Worm (Caenorhabditis elegans) whole organism, mixed stage, embryonic: ENCODE measurements around the gene gst-28.

Experiments
- M03D4.4 ChIP-seq: sonication (generic microtip); optimal IDR thresholded peaks from 2 replicates; lab custom pipeline; 2017; ENCODE audit warnings: mild to moderate bottlenecking, missing genetic modification characterization, missing compliant biosample characterization
- bed-3 ChIP-seq: fragments of 200-800 bp; sonication (Bioruptor generic); optimal IDR thresholded peaks from 3 replicates; lab custom pipeline; 2018; ENCODE audit warnings: mild to moderate bottlenecking, missing genetic modification characterization, moderate library complexity, missing compliant biosample characterization
- blmp-1 ChIP-seq: fragments of 150-350 bp; optimal IDR thresholded peaks from 2 replicates; lab custom pipeline; 2014; ENCODE audit warnings: missing biosample characterization, missing genetic modification characterization
- ceh-39 ChIP-seq: fragments of 150-350 bp; optimal IDR thresholded peaks from 2 replicates; lab custom pipeline; 2014; ENCODE audit warnings: missing biosample characterization, missing genetic modification characterization
- ceh-83 ChIP-seq: fragments of 200-800 bp; sonication (Bioruptor generic); optimal IDR thresholded peaks from 2 replicates; lab custom pipeline; 2018; ENCODE audit warnings: mild to moderate bottlenecking, missing genetic modification characterization, missing compliant biosample characterization
- ces-1 ChIP-seq: fragments of 150-350 bp; optimal IDR thresholded peaks from 2 replicates; lab custom pipeline; 2014; ENCODE audit warnings: missing biosample characterization, missing genetic modification reagents, missing genetic modification characterization
- cnd-1 ChIP-seq: fragments of 200-800 bp; sonication (Bioruptor generic); optimal IDR thresholded peaks from 2 replicates; lab custom pipeline; 2018; ENCODE audit warnings: mild to moderate bottlenecking, missing genetic modification characterization, missing compliant biosample characterization
- elt-1 ChIP-seq: sonication (generic microtip); optimal IDR thresholded peaks from 2 replicates; lab custom pipeline; 2017; ENCODE audit warnings: missing genetic modification characterization, mild to moderate bottlenecking, missing compliant biosample characterization, antibody characterized with exemption, moderate library complexity, borderline replicate concordance; ENCODE audit not compliant: insufficient read depth
- elt-3 ChIP-seq: fragments of 150-350 bp; optimal IDR thresholded peaks from 2 replicates; lab custom pipeline; 2014; ENCODE audit warnings: missing biosample characterization, missing genetic modification characterization
- flh-1 ChIP-seq: fragments of 200-800 bp; sonication (Bioruptor generic); optimal IDR thresholded peaks from 2 replicates; lab custom pipeline; 2018; ENCODE audit warnings: mild to moderate bottlenecking, missing genetic modification characterization, moderate library complexity, missing compliant biosample characterization
- ham-2 ChIP-seq: fragments of 200-800 bp; sonication (Bioruptor generic); optimal IDR thresholded peaks from 2 replicates; lab custom pipeline; 2018; ENCODE audit warnings: mild to moderate bottlenecking, missing genetic modification characterization, missing compliant biosample characterization
- hlh-1 ChIP-seq: fragments of 150-350 bp; optimal IDR thresholded peaks from 2 replicates; lab custom pipeline; 2014; ENCODE audit warnings: missing biosample characterization, missing genetic modification reagents, missing genetic modification characterization
- lin-13 ChIP-seq: fragments of 150-350 bp; optimal IDR thresholded peaks from 2 replicates; lab custom pipeline; 2014; ENCODE audit warnings: missing biosample characterization, missing genetic modification characterization
- lin-32 ChIP-seq: fragments of 200-800 bp; sonication (Bioruptor generic); optimal IDR thresholded peaks from 2 replicates; lab custom pipeline; 2018; ENCODE audit warnings: mild to moderate bottlenecking, missing genetic modification characterization, missing compliant biosample characterization
- lsy-2 ChIP-seq: fragments of 150-350 bp; optimal IDR thresholded peaks from 2 replicates; lab custom pipeline; 2014; ENCODE audit warnings: missing biosample characterization, missing genetic modification characterization
- mab-5 ChIP-seq: fragments of 150-350 bp; optimal IDR thresholded peaks from 2 replicates; lab custom pipeline; 2014; ENCODE audit warnings: missing biosample characterization, missing genetic modification characterization
- mep-1 ChIP-seq: fragments of 150-350 bp; optimal IDR thresholded peaks from 2 replicates; lab custom pipeline; 2017; ENCODE audit warnings: missing biosample characterization, missing genetic modification reagents, missing genetic modification characterization, inconsistent platforms
- nhr-12 ChIP-seq: fragments of 150-350 bp; optimal IDR thresholded peaks from 2 replicates; lab custom pipeline; 2014; ENCODE audit warnings: missing biosample characterization, missing genetic modification characterization
- nhr-28 ChIP-seq: fragments of 150-350 bp; optimal IDR thresholded peaks from 2 replicates; lab custom pipeline; 2014; ENCODE audit warnings: missing biosample characterization, missing genetic modification characterization
- nhr-76 ChIP-seq: sonication (generic microtip); optimal IDR thresholded peaks from 2 replicates; lab custom pipeline; 2017; ENCODE audit warnings: missing biosample characterization, missing genetic modification characterization
- pha-4 ChIP-seq: fragments of 150-350 bp; optimal IDR thresholded peaks from 2 replicates; lab custom pipeline; 2018; ENCODE audit warnings: missing biosample characterization, missing genetic modification reagents, missing genetic modification characterization
- sem-2 ChIP-seq: fragments of 200-800 bp; sonication (Bioruptor generic); optimal IDR thresholded peaks from 2 replicates; lab custom pipeline; 2018; ENCODE audit warnings: mild to moderate bottlenecking, missing genetic modification characterization, missing compliant biosample characterization
- snpc-4 ChIP-seq: fragments of 150-350 bp; optimal IDR thresholded peaks from 2 replicates; lab custom pipeline; 2014; ENCODE audit warnings: missing biosample characterization, missing genetic modification characterization
- tbx-8 ChIP-seq: fragments of 200-800 bp; sonication (Bioruptor generic); optimal IDR thresholded peaks from 2 replicates; lab custom pipeline; 2018; ENCODE audit warnings: mild to moderate bottlenecking, missing genetic modification characterization, moderate library complexity, missing compliant biosample characterization
- unc-39 ChIP-seq: fragments of 150-350 bp; optimal IDR thresholded peaks from 2 replicates; lab custom pipeline; 2014; ENCODE audit warnings: missing biosample characterization, missing genetic modification characterization
- unc-62 ChIP-seq: fragments of 150-350 bp; optimal IDR thresholded peaks from 2 replicates; lab custom pipeline; 2014; ENCODE audit warnings: missing biosample characterization, missing genetic modification reagents, missing genetic modification characterization
- zip-8 ChIP-seq: fragments of 150-350 bp; optimal IDR thresholded peaks from 2 replicates; lab custom pipeline; 2014; ENCODE audit warnings: missing biosample characterization, missing genetic modification characterization
- ztf-11 ChIP-seq: fragments of 150-350 bp; optimal IDR thresholded peaks from 2 replicates; lab custom pipeline; 2014; ENCODE audit warnings: missing biosample characterization, missing genetic modification characterization

The gst-28 gene

DNA sequence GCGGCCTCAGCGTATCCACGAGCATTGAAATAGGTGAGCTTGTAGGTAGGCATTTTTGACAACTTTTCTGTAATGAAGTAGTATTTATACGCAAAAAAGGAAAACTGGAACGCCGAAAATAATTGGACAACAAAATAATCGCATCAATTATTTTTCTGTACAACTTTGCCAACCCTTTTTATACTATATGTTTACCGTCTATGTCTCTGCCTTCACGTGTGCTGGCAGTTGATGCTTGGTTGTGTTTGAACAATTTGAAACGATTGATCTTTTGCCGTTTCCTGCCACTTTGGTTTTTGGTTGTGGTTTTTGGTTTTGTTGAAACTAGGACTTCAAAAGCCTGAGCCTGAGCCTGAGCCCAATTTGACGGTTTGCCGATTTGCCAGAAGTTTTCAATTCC, at the start of gene gst-28:
gst-28 (minus strand) TSS at position 238 of the 400 bp plus-strand sequence.
- TF ChIP-seq elt-1 (tag; lab: Kevin White, UChicago), result no peak
- no peak for TF ChIP-seq ceh-83 (GFP tag; lab: Kevin White, UChicago)
- no peak for TF ChIP-seq mab-5 (tag; lab: Kevin White, UChicago)
- TF ChIP-seq hlh-1 (tag; lab: Kevin White, UChicago), result no peak
- TF ChIP-seq cnd-1 (tag; lab: Kevin White, UChicago), result no peak
- TF ChIP-seq ham-2 (GFP tag; lab: Kevin White, UChicago), result no peak
- no peak for TF ChIP-seq blmp-1 (tag; lab: Kevin White, UChicago)
- TF ChIP-seq tbx-8 (GFP tag; lab: Kevin White, UChicago), result no peak
- TF ChIP-seq elt-3 (tag; lab: Kevin White, UChicago), result no peak

DNA sequence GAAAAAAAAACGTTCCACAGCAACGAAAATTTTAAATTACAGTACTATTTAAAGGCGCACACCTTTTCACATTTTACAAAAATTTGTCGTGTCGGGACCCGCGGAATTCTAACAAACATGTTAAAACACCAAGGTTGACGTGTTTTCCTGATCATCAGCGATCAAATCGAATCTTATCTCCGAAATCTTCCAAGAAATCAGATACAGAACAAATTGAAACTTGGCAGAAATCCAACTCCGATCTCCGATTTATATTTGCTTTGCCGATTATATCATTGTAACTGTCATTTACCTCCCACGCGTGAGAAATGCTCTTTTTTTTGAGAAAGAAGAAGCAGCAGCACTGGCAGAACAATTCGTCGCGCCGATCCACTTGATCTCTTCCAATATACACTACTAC, 46.4 kb upstream of the gst-28 start:
- TF ChIP-seq nhr-28 (tag; lab: Kevin White, UChicago) (no peak), unc-62 (GFP tag; lab: Kevin White, UChicago) (no peak), elt-1 (tag; lab: Kevin White, UChicago) (peak; percentile 97), bed-3 (GFP tag; lab: Kevin White, UChicago) (no peak), cnd-1 (tag; lab: Kevin White, UChicago) (no peak), lsy-2 (tag; lab: Kevin White, UChicago) (no peak)

DNA sequence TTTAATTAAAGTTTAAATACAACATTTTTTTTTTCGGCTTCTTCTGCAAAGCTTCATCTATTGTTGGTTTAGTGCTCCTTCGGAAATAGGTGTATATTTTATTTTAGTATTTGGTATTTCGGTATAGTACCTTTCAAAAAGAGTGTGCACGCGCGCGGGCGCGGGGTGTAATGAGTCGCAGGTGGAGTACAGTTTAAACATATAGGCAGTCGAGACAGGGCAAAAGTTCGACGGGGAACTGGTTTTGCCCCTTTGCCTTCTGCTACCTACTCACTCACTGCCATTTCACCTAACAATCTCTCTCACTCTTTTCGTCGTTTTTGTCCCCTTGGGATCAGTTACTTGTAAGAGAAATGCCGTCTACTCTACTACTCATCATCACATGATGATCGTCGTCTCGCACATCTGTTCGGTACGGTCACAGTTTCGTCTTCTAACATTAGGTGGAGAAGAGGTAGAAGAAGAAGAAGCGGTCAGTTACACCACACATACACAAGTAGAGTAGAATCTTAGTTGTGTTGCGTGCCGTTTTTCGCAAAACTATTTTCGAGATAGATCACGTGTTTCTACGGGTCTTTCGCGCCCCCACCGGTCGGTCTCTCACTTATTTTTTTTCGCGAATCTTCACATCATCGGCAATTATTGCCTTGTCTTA, 45.0 kb upstream of the gst-28 start:
- TF ChIP-seq M03D4.4 (tag; lab: Kevin White, UChicago), result no peak
- no peak for TF ChIP-seq ztf-11 (tag; lab: Kevin White, UChicago)
- no peak for TF ChIP-seq lin-32 (GFP tag; lab: Kevin White, UChicago)
- no peak for TF ChIP-seq ces-1 (GFP tag; lab: Kevin White, UChicago)
- TF ChIP-seq ceh-39 (tag; lab: Kevin White, UChicago), result no peak
- TF ChIP-seq lin-13 (tag; lab: Kevin White, UChicago), result no peak
- TF ChIP-seq bed-3 (GFP tag; lab: Kevin White, UChicago), result no peak
- no peak for TF ChIP-seq sem-2 (GFP tag; lab: Kevin White, UChicago)
- no peak for TF ChIP-seq nhr-76 (tag; lab: Kevin White, UChicago)
- no peak for TF ChIP-seq zip-8 (tag; lab: Kevin White, UChicago)
- TF ChIP-seq mab-5 (tag; lab: Kevin White, UChicago), result no peak
- no peak for TF ChIP-seq unc-39

DNA sequence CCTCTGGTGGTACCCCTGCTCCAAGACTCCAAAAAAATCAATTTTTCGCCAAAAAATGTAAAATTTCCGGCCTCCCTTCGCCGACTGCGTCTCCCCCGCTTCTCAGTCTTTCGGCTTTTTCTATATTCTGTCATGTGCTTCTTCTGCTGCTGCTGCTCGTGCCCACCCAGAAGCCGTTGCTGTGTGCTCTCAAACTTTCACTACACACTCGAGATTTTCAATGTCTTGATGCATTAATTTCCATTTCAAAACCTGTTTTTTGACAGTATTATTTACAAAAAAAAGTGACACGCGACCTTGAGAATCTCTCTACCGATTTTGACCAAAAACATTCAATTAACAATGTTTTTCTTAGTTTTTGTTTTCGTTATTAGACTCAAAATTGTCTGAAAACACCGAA, 41.9 kb upstream of the gst-28 start:
- TF ChIP-seq ham-2 (GFP tag; lab: Kevin White, UChicago) (no peak), zip-8 (tag; lab: Kevin White, UChicago) (no peak), blmp-1 (tag; lab: Kevin White, UChicago) (no peak), mep-1 (tag; lab: Kevin White, UChicago) (no peak), elt-3 (tag; lab: Kevin White, UChicago) (no peak), sem-2 (GFP tag; lab: Kevin White, UChicago) (no peak), bed-3 (GFP tag; lab: Kevin White, UChicago) (no peak), mab-5 (tag; lab: Kevin White, UChicago) (no peak)

DNA sequence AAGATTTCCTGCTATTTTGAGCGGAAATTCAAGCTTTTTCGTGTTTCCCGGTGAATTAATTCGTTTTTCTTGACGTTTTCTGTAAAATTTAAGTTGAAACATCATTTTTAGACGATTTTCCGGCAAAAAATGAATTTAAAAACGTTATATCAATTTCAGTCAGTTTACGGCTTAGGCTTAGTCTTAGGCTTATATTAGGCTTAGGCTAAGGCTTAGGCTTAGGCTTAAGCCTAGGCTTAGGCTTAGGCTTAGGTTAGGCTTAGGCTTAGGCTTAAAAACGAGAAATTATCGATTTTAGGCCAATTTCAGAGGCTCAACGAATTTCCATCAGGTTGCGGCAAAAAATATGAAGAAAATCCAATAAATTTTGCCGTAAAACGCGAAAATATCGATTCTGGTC, 41.5 kb upstream of the gst-28 start:
- no peak for TF ChIP-seq ztf-11 (tag; lab: Kevin White, UChicago)
- no peak for TF ChIP-seq cnd-1 (tag; lab: Kevin White, UChicago)
- no peak for TF ChIP-seq snpc-4 (tag; lab: Kevin White, UChicago)
- TF ChIP-seq flh-1 (GFP tag; lab: Kevin White, UChicago), result no peak
- no peak for TF ChIP-seq elt-3 (tag; lab: Kevin White, UChicago)
- TF ChIP-seq nhr-28 (tag; lab: Kevin White, UChicago), result no peak
- no peak for TF ChIP-seq M03D4.4 (tag; lab: Kevin White, UChicago)
- no peak for TF ChIP-seq lin-32 (GFP tag; lab: Kevin White, UChicago)
- no peak for TF ChIP-seq pha-4 (tag; lab: Kevin White, UChicago)
- TF ChIP-seq sem-2 (GFP tag; lab: Kevin White, UChicago), result no peak
- TF ChIP-seq nhr-12 (tag; lab: Kevin White, UChicago), result no peak
